Worm (Caenorhabditis elegans) whole organism, late embryonic: ENCODE data around the gene spas-1.

Experiments used
- F13H6.1 ChIP-seq: sonication (generic microtip); optimal IDR thresholded peaks from 2 replicates; lab custom pipeline; 2016; ENCODE audit warnings: missing genetic modification characterization, missing compliant biosample characterization
- npax-4 ChIP-seq: sonication (generic microtip); optimal IDR thresholded peaks from 2 replicates; lab custom pipeline; 2016; ENCODE audit warnings: missing genetic modification characterization, missing compliant biosample characterization

DNA sequence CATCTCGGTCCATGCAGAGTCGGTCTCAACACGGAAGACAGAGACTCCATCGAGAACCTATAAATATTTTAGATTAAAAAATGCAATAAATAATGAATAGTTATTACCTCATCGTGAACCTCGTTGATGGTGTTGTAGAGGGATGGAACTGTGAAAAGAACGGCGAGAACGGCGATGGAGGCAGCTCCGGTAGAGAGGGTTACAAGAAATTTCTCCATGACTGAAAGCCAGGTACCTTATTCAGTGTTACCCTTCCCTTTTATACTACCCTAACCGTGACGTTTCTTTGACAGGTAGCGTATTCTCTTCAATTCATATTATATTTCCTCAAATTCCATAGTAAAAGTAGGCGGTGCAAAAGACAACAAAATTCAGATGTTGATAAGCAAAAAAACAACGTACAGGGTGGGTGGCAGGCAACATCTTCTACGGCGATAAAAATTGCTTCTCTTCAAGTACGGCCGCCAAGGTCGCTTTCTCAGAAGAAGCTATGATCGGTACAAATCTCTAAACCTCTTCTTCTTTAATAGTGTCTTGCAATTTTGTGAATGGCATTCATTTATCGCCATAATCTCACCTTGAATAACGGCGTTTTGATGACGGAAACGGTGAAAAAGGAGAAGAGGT is 10.4 kb upstream of the spas-1 start, which contains the start of gene col-10:
- TF ChIP-seq F13H6.1 (no peak), npax-4 (tag; lab: Kevin White, UChicago) (no peak)
